Fruit fly (Drosophila melanogaster) whole organism, pupa: Measurements from ENCODE around the gene CG34279.

Source experiments
- CG12605 ChIP-seq: fragments of 200-800 bp; sonication (Bioruptor generic); IDR thresholded peaks from 2 replicates; pipeline ENCODE4 v1.3.6; 2022; ENCODE audit warnings: missing biosample characterization, missing genetic modification characterization
- CG13204 ChIP-seq: fragments of 200-800 bp; sonication (Bioruptor generic); optimal IDR thresholded peaks from 2 replicates; lab custom pipeline; 2018; ENCODE audit warnings: missing biosample characterization, mild to moderate bottlenecking, missing genetic modification characterization, moderate library complexity
- CG17806 ChIP-seq: fragments of 200-800 bp; sonication (Bioruptor generic); optimal IDR thresholded peaks from 2 replicates; lab custom pipeline; 2018; ENCODE audit warnings: missing biosample characterization, mild to moderate bottlenecking, missing genetic modification characterization, moderate library complexity
- CG34367 ChIP-seq: fragments of 200-800 bp; sonication (Bioruptor generic); optimal IDR thresholded peaks from 2 replicates; lab custom pipeline; 2018; ENCODE audit warnings: missing biosample characterization, mild to moderate bottlenecking, missing genetic modification characterization
- CG4496 ChIP-seq: fragments of 200-800 bp; sonication (Bioruptor generic); IDR thresholded peaks from 3 replicates; pipeline ENCODE4 v1.3.6; 2022; ENCODE audit warnings: missing biosample characterization, missing genetic modification characterization
- EcR ChIP-seq: fragments of 200-800 bp; sonication (Bioruptor generic); optimal IDR thresholded peaks from 3 replicates; lab custom pipeline; 2019; ENCODE audit warnings: missing biosample characterization, missing genetic modification characterization, mild to moderate bottlenecking, moderate library complexity, missing genetic modification reagents
- Pif1B ChIP-seq: fragments of 200-800 bp; sonication (Bioruptor generic); optimal IDR thresholded peaks from 3 replicates; lab custom pipeline; 2016; ENCODE audit warnings: missing biosample characterization, missing genetic modification characterization
- Snoo ChIP-seq: fragments of 200-800 bp; sonication (Bioruptor generic); optimal IDR thresholded peaks from 3 replicates; lab custom pipeline; 2017; ENCODE audit warnings: missing biosample characterization, mild to moderate bottlenecking, missing genetic modification characterization, inconsistent platforms
- gl ChIP-seq: fragments of 200-800 bp; sonication (Bioruptor generic); optimal IDR thresholded peaks from 2 replicates; lab custom pipeline; 2018; ENCODE audit warnings: missing biosample characterization, mild to moderate bottlenecking, missing genetic modification characterization

- no peak for TF ChIP-seq EcR (GFP tag; lab: Kevin White, UChicago)
- TF ChIP-seq Snoo (tag; lab: Kevin White, UChicago): no peak
- no peak for TF ChIP-seq gl (tag; lab: Kevin White, UChicago)
- TF ChIP-seq CG17806 (tag; lab: Kevin White, UChicago): no peak
- TF ChIP-seq CG12605 (GFP tag; lab: Robert Waterston, UW): no peak
- no peak for TF ChIP-seq CG34367 (tag; lab: Kevin White, UChicago)
- TF ChIP-seq CG4496 (GFP tag; lab: Robert Waterston, UW): peak; percentile 79
- TF ChIP-seq Pif1B: no peak
- no peak for TF ChIP-seq CG13204
These were observed 654 bp downstream of the CG34279 start, which contains the start of gene Sur-8 for dm6 chr3R:17402434-17402833.
